Worm (Caenorhabditis elegans): Measurements from ENCODE around the gene mxl-2.

mxl-2 gene

ce11 chrIII:177715-178114 lies 10.2 kb downstream of the mxl-2 start, which contains the start of gene F40G9.14:
Gene F40G9.14, minus strand, starts transcription at chrIII:177815.
- no peak for TF ChIP-seq tra-4 (tag; optimal IDR thresholded peaks at IDR 0.05)

DNA sequence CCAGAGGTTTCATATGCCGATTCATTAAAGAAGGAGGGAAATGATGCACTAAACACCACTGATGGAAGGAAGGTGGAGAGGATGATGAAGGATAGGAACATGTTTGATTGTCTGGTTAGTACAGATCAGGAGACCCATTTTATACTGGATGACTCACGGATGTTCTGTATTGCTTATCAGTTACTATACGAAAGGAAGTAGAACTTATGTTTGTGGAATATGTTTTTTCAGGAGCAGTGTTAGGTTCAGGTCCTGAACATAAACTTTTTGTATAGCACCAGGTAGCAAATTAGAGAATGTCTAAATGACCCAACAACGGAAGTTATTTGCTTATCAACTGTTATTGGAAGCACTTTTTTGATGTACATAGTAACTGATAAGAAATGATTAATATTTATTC lies 12.2 kb downstream of the mxl-2 start, which contains the start of gene clec-148:
clec-148 (minus strand) TSS at position 101 of the 400 bp plus-strand sequence.
- no peak for TF ChIP-seq sea-1 (GFP tag; conservative IDR thresholded peaks at IDR 0.05)
- no peak for TF ChIP-seq F13C5.2 (tag; optimal IDR thresholded peaks at IDR 0.05)
- no peak for TF ChIP-seq ets-7 (tag; optimal IDR thresholded peaks at IDR 0.05)
- TF ChIP-seq hmg-4 (GFP tag; optimal IDR thresholded peaks at IDR 0.05), result no peak
- no peak for TF ChIP-seq tbx-37 (GFP tag; conservative IDR thresholded peaks at IDR 0.05)
- TF ChIP-seq ceh-13 (GFP tag; optimal IDR thresholded peaks at IDR 0.05), result no peak
- no peak for TF ChIP-seq pes-1 (GFP tag; IDR thresholded peaks at IDR 0.05)
- no peak for TF ChIP-seq scrt-1 (GFP tag; IDR thresholded peaks at IDR 0.05)
- no peak for TF ChIP-seq ama-1 (optimal IDR thresholded peaks at IDR 0.05)
- no peak for TF ChIP-seq B0310.2 (tag; optimal IDR thresholded peaks at IDR 0.05)
- TF ChIP-seq flt-1 (GFP tag; IDR thresholded peaks at IDR 0.05), result no peak

- TF ChIP-seq sea-1 (GFP tag; conservative IDR thresholded peaks at IDR 0.05) (no peak), tbx-37 (GFP tag; conservative IDR thresholded peaks at IDR 0.05) (no peak), hmg-4 (GFP tag; optimal IDR thresholded peaks at IDR 0.05) (no peak), hnd-1 (tag; optimal IDR thresholded peaks at IDR 0.05) (no peak), F13C5.2 (tag; optimal IDR thresholded peaks at IDR 0.05) (no peak), tra-4 (tag; optimal IDR thresholded peaks at IDR 0.05) (no peak), hmbx-1 (tag; optimal IDR thresholded peaks at IDR 0.05) (no peak), flt-1 (GFP tag; IDR thresholded peaks at IDR 0.05) (no peak), aly-1 (tag; optimal IDR thresholded peaks at IDR 0.05) (no peak), ceh-36 (tag; optimal IDR thresholded peaks at IDR 0.05) (no peak)
These were observed 14.4 kb downstream of the mxl-2 start, which contains the start of gene F40G9.19 for ce11 chrIII:173501-173900. Gene F40G9.19, plus strand, starts transcription at chrIII:173801.

DNA sequence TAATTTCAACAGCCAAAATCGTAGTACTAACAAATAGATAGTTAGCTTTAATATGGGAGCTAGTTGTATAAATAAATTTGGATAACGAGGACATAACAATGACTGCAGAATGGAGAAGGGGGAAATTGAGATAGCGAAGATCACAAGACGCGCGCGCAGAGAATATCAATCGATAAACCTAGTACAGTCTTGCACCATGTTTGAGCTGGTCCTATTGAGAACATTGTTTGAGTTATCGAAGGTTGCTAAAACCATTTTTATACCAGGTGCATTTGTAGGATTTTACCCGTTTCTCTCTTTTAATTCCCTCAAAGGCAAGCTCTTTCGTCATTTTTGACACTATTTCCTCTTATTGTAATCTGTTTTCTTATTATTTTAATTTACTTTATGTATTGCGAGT lies 16.3 kb downstream of the mxl-2 start, which contains the start of the genes F40G9.9 and F40G9.12:
F40G9.9 (minus strand) TSS at position 101 of the 400 bp plus-strand sequence.
F40G9.12 (plus strand) TSS at position 231 of the 400 bp plus-strand sequence.
- TF ChIP-seq hnd-1 (tag; optimal IDR thresholded peaks at IDR 0.05), result no peak
- no peak for TF ChIP-seq flt-1 (GFP tag; IDR thresholded peaks at IDR 0.05)
- TF ChIP-seq ets-7 (tag; optimal IDR thresholded peaks at IDR 0.05), result no peak
- no peak for TF ChIP-seq aly-1 (tag; optimal IDR thresholded peaks at IDR 0.05)
- TF ChIP-seq tbx-11 (GFP tag; IDR thresholded peaks at IDR 0.05), result no peak

DNA sequence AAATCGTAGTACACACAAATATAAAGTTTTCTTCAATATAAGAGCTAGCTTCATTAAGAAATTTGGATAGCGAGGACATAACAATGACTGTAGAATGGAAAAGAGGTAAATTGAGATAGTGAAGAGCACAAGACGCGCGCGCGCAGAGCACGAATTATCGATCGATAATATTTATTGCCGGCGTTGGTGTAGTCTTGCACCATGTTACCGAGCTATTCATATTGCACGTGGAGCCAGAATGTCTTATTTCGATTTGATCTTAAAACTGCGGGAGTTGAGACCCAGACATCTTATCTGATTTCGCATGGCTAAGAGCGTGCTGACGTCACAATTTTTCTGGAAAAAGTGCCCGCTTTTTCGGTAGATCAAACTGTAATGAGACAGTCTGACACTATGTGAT lies 18.5 kb downstream of the mxl-2 start, which contains the start of gene F40G9.18:
F40G9.18 (minus strand) TSS at position 101 of the 400 bp plus-strand sequence.
- TF ChIP-seq flt-1 (GFP tag; IDR thresholded peaks at IDR 0.05) (no peak), hnd-1 (tag; optimal IDR thresholded peaks at IDR 0.05) (no peak), aly-1 (tag; optimal IDR thresholded peaks at IDR 0.05) (no peak), B0310.2 (tag; optimal IDR thresholded peaks at IDR 0.05) (no peak), ama-1 (optimal IDR thresholded peaks at IDR 0.05) (no peak)

DNA sequence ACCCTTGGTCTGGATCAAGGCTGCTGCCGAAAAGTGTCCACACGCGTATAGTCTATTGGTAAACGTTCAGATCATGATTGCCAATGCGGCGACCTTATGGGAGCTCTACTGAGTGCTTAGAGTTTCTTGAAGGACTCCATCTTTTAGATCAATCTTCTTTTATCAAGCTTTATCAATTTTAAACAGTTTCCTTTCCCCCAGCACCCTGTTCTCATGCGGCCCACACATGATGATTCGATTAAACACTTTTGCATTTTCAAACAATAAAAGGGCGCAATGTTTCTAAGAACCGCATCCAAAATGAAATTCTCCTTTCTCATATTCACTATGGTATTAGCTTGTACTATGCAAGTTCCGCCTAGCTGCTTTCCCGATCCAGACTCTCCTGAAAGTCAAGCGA lies 22.5 kb downstream of the mxl-2 start, which contains the start of gene F40G9.7:
F40G9.7 (plus strand) TSS at position 301 of the 400 bp plus-strand sequence.
- TF ChIP-seq scrt-1 (GFP tag; IDR thresholded peaks at IDR 0.05) (no peak), ceh-13 (GFP tag; optimal IDR thresholded peaks at IDR 0.05) (no peak), tbx-37 (GFP tag; conservative IDR thresholded peaks at IDR 0.05) (no peak), ama-1 (optimal IDR thresholded peaks at IDR 0.05) (no peak), F13C5.2 (tag; optimal IDR thresholded peaks at IDR 0.05) (no peak), flt-1 (GFP tag; IDR thresholded peaks at IDR 0.05) (no peak), sea-1 (GFP tag; conservative IDR thresholded peaks at IDR 0.05) (no peak), hmg-4 (GFP tag; optimal IDR thresholded peaks at IDR 0.05) (no peak), ets-7 (tag; optimal IDR thresholded peaks at IDR 0.05) (no peak)

- no peak for TF ChIP-seq ceh-13 (GFP tag; optimal IDR thresholded peaks at IDR 0.05)
- no peak for TF ChIP-seq ceh-36 (tag; optimal IDR thresholded peaks at IDR 0.05)
- no peak for TF ChIP-seq F13C5.2 (tag; optimal IDR thresholded peaks at IDR 0.05)
- TF ChIP-seq sea-1 (GFP tag; conservative IDR thresholded peaks at IDR 0.05), result no peak
- no peak for TF ChIP-seq pes-1 (GFP tag; IDR thresholded peaks at IDR 0.05)
- TF ChIP-seq tbx-37 (GFP tag; conservative IDR thresholded peaks at IDR 0.05), result no peak
- no peak for TF ChIP-seq hmg-4 (GFP tag; optimal IDR thresholded peaks at IDR 0.05)
- TF ChIP-seq tbx-11 (GFP tag; IDR thresholded peaks at IDR 0.05), result no peak
- no peak for TF ChIP-seq aly-1 (tag; optimal IDR thresholded peaks at IDR 0.05)
- TF ChIP-seq ets-7 (tag; optimal IDR thresholded peaks at IDR 0.05), result no peak
- no peak for TF ChIP-seq scrt-1 (GFP tag; IDR thresholded peaks at IDR 0.05)
- TF ChIP-seq ama-1 (optimal IDR thresholded peaks at IDR 0.05), result no peak
- TF ChIP-seq hmbx-1 (tag; optimal IDR thresholded peaks at IDR 0.05), result no peak
- TF ChIP-seq flt-1 (GFP tag; IDR thresholded peaks at IDR 0.05), result no peak
These were observed 23.2 kb downstream of the mxl-2 start, which contains the start of gene F40G9.8 for ce11 chrIII:164775-165174. Gene F40G9.8, minus strand, starts transcription at chrIII:164875.

DNA sequence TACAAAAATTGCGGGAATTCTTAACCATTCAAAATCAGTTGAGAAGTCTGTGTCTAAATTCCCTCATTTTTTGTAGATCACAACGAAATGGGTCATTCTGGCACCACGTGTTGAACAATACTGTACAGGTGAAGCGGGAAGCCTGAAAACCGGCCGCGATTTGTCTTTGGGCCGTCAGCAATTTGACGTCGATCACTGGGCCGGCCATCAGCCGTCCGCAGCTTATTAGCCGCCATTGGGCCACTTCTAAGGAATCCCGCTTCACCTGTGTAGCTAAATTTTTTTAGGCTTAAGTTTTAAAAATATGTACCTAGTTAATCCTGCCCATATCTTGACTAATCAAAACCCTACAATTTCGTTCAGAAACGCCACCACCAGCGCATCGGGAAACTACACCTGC lies 28.3 kb downstream of the mxl-2 start:
- no peak for TF ChIP-seq sea-1 (GFP tag; conservative IDR thresholded peaks at IDR 0.05)
- TF ChIP-seq F13C5.2 (tag; optimal IDR thresholded peaks at IDR 0.05), result no peak
- TF ChIP-seq ets-7 (tag; optimal IDR thresholded peaks at IDR 0.05), result no peak
- no peak for TF ChIP-seq tra-4 (tag; optimal IDR thresholded peaks at IDR 0.05)
- no peak for TF ChIP-seq ceh-36 (tag; optimal IDR thresholded peaks at IDR 0.05)
- TF ChIP-seq hmg-4 (GFP tag; optimal IDR thresholded peaks at IDR 0.05), result no peak
- TF ChIP-seq scrt-1 (GFP tag; IDR thresholded peaks at IDR 0.05), result no peak
- TF ChIP-seq hnd-1 (tag; optimal IDR thresholded peaks at IDR 0.05), result no peak
- no peak for TF ChIP-seq hmbx-1 (tag; optimal IDR thresholded peaks at IDR 0.05)
- TF ChIP-seq pes-1 (GFP tag; IDR thresholded peaks at IDR 0.05), result no peak
- TF ChIP-seq ceh-13 (GFP tag; optimal IDR thresholded peaks at IDR 0.05), result no peak
